Fruit fly (Drosophila melanogaster): ENCODE data around the gene CG12170.

The CG12170 gene

DNA sequence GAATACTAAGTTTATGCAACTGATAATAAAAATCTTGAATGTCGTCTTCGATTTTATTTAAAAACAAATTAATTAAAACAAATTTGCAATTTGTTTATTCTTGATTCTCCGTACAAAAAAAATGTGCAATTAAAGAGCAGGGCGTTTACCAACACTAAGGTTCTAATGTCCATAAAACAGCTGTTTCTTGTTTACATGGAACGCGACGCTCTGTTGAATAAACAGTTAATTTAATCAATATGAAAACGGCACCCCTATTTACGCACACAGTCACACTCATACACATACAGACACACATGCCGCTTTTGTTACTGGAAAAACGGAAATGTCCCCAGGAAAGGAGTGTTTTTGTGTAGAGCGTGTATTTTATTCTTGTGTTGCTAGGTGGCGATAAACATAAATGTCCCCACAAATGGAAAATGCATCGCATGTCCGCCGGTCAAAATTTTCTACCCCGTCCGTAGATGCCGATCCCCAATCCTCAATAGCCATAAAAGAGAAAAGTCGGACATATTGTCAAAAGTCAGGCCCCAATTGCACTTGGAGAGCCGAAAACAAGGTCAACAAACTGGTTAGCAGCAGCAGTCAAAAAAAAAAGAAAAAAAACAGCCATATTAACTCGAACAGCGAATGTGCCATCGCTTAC lies 13.9 kb upstream of the CG12170 start (continued):
- TF ChIP-seq Fer2 (tag; optimal IDR thresholded peaks at IDR 0.05) (peak; percentile 39), sr (GFP tag; IDR thresholded peaks at IDR 0.05) (no peak), Oaz (GFP tag; IDR thresholded peaks at IDR 0.05) (no peak), pzg (GFP tag; optimal IDR thresholded peaks at IDR 0.05) (peak; percentile 30), Dad (GFP tag; optimal IDR thresholded peaks at IDR 0.05) (peak; percentile 63), Dfd (GFP tag; optimal IDR thresholded peaks at IDR 0.05) (no peak), sens-2 (GFP tag; IDR thresholded peaks at IDR 0.05) (no peak), knrl (GFP tag; IDR thresholded peaks at IDR 0.05; ENCODE audit: partially characterized antibody) (no peak), lilli (GFP tag; optimal IDR thresholded peaks at IDR 0.05) (peak; percentile 55), Mrtf (GFP tag; IDR thresholded peaks at IDR 0.05) (no peak), Ets65A (GFP tag) (no peak), tx (GFP tag; optimal IDR thresholded peaks at IDR 0.05) (no peak), chn (GFP tag; optimal IDR thresholded peaks at IDR 0.05) (peak; percentile 52), Scr (GFP tag; IDR thresholded peaks at IDR 0.05; ENCODE audit: partially characterized antibody) (no peak), caup (GFP tag; optimal IDR thresholded peaks at IDR 0.05; ENCODE audit: severe bottlenecking) (peak; percentile 88), gsb-n (tag; optimal IDR thresholded peaks at IDR 0.05) (peak; percentile 83), PHDP (tag; optimal IDR thresholded peaks at IDR 0.05) (peak; percentile 76), rib (GFP tag; IDR thresholded peaks at IDR 0.05) (no peak), gcm2 (GFP tag; optimal IDR thresholded peaks at IDR 0.05) (peak; percentile 25), lmd (GFP tag; IDR thresholded peaks at IDR 0.05) (no peak), CG10366 (GFP tag; IDR thresholded peaks at IDR 0.05) (no peak), fd96Cb (tag; optimal IDR thresholded peaks at IDR 0.05) (peak; percentile 55), MTF-1 (GFP tag; optimal IDR thresholded peaks at IDR 0.05; ENCODE audit: borderline replicate concordance) (peak; percentile 93), slbo (GFP tag; IDR thresholded peaks at IDR 0.05) (no peak), dati (GFP tag; IDR thresholded peaks at IDR 0.05) (no peak), CG18599 (GFP tag; optimal IDR thresholded peaks at IDR 0.05) (peak; percentile 85), Bteb2 (GFP tag; optimal IDR thresholded peaks at IDR 0.05) (peak; percentile 54), fd3F (GFP tag; optimal IDR thresholded peaks at IDR 0.05) (peak; percentile 71), CG12236 (GFP tag; optimal IDR thresholded peaks at IDR 0.05) (peak; percentile 77), kah (GFP tag; optimal IDR thresholded peaks at IDR 0.05) (peak; percentile 63), Lhr (GFP tag; optimal IDR thresholded peaks at IDR 0.05) (peak; percentile 68), CG2116 (GFP tag; optimal IDR thresholded peaks at IDR 0.05) (peak; percentile 40), zfh2 (GFP tag; optimal IDR thresholded peaks at IDR 0.05) (no peak), BEAF-32 (GFP tag; optimal IDR thresholded peaks at IDR 0.05) (no peak), CG11723 (GFP tag; optimal IDR thresholded peaks at IDR 0.05) (peak; percentile 73), inv (GFP tag; IDR thresholded peaks at IDR 0.05; ENCODE audit: partially characterized antibody) (no peak), nau (GFP tag; optimal IDR thresholded peaks at IDR 0.05) (peak; percentile 83), CG11093 (GFP tag; IDR thresholded peaks at IDR 0.05) (peak; percentile 56; the same call in 1 of the 3 replicates), NC2α (GFP tag; optimal IDR thresholded peaks at IDR 0.05) (peak; percentile 82), CG30403 (GFP tag; optimal IDR thresholded peaks at IDR 0.05) (peak; percentile 42), Eip74EF (GFP tag; optimal IDR thresholded peaks at IDR 0.05) (peak in 1 of 2 experiments; percentile 34), Ravus (GFP tag; IDR thresholded peaks at IDR 0.05) (no peak), pho (GFP tag; optimal IDR thresholded peaks at IDR 0.05) (peak; percentile 54), ERR (GFP tag; optimal IDR thresholded peaks at IDR 0.05) (peak; percentile 68), CG7786 (GFP tag; optimal IDR thresholded peaks at IDR 0.05) (peak; percentile 50), Side (GFP tag; optimal IDR thresholded peaks at IDR 0.05) (peak; percentile 77), Hr39 (optimal IDR thresholded peaks at IDR 0.05) (no peak), ems (GFP tag; optimal IDR thresholded peaks at IDR 0.05) (peak; percentile 33), Trl (optimal IDR thresholded peaks at IDR 0.05) (no peak), Trl (GFP tag; optimal IDR thresholded peaks at IDR 0.05) (peak; percentile 85), CG8281 (tag; optimal IDR thresholded peaks at IDR 0.05) (peak; percentile 64)
